Fruit fly (Drosophila melanogaster): ENCODE results near the gene kipf.

Gene kipf

dm6 chr3R:7892246-7893000 lies 21.2 kb upstream of the kipf start (continued):
- TF ChIP-seq chif (GFP tag; optimal IDR thresholded peaks at IDR 0.05) (no peak), CG11247 (GFP tag; IDR thresholded peaks at IDR 0.05) (peak; percentile 15; the same call in 1 of the 2 replicates), Rx (GFP tag; IDR thresholded peaks at IDR 0.05) (no peak), E2f2 (GFP tag; IDR thresholded peaks at IDR 0.05) (no peak), grau (tag; optimal IDR thresholded peaks at IDR 0.05) (peak; percentile 31), CG14710 (tag; optimal IDR thresholded peaks at IDR 0.05) (no peak), Aef1 (GFP tag; IDR thresholded peaks at IDR 0.05) (peak; percentile 59), CG7271 (tag; optimal IDR thresholded peaks at IDR 0.05) (no peak), dati (GFP tag; IDR thresholded peaks at IDR 0.05) (no peak), Gug (GFP tag; IDR thresholded peaks at IDR 0.05) (no peak; the same call in 3 of the 4 replicates), CG5180 (GFP tag; optimal IDR thresholded peaks at IDR 0.05) (no peak), p53 (GFP tag; optimal IDR thresholded peaks at IDR 0.05) (no peak), pros (GFP tag; optimal IDR thresholded peaks at IDR 0.05) (no peak), disco-r (GFP tag; optimal IDR thresholded peaks at IDR 0.05) (no peak), CG14014 (GFP tag; IDR thresholded peaks at IDR 0.05) (peak; percentile 42; the same call in 1 of the 2 replicates), CG15269 (tag; optimal IDR thresholded peaks at IDR 0.05) (peak; percentile 24), Hr51 (GFP tag; optimal IDR thresholded peaks at IDR 0.05) (peak in 1 of 2 experiments; percentile 15), gce (GFP tag; IDR thresholded peaks at IDR 0.05) (no peak), slou (GFP tag; optimal IDR thresholded peaks at IDR 0.05) (no peak), CG42726 (GFP tag; IDR thresholded peaks at IDR 0.05; ENCODE audit: partially characterized antibody) (no peak), h (optimal IDR thresholded peaks at IDR 0.05) (no peak), CG1529 (GFP tag; optimal IDR thresholded peaks at IDR 0.05) (no peak), Oaz (GFP tag; IDR thresholded peaks at IDR 0.05) (no peak), z (GFP tag; IDR thresholded peaks at IDR 0.05) (no peak), CG1647 (GFP tag; optimal IDR thresholded peaks at IDR 0.05) (no peak), ap (GFP tag; IDR thresholded peaks at IDR 0.05) (no peak), CG10543 (GFP tag; optimal IDR thresholded peaks at IDR 0.05) (peak; percentile 69), org-1 (GFP tag; optimal IDR thresholded peaks at IDR 0.05) (no peak), MTF-1 (GFP tag; optimal IDR thresholded peaks at IDR 0.05; ENCODE audit: borderline replicate concordance) (no peak), nmo (GFP tag; optimal IDR thresholded peaks at IDR 0.05) (no peak), pho (GFP tag; optimal IDR thresholded peaks at IDR 0.05) (no peak), lmd (GFP tag; IDR thresholded peaks at IDR 0.05) (peak; percentile 76; the same call in 1 of the 2 replicates), CG13296 (GFP tag; optimal IDR thresholded peaks at IDR 0.05) (peak; percentile 43), CG2889 (GFP tag; IDR thresholded peaks at IDR 0.05) (no peak), CG12219 (GFP tag; optimal IDR thresholded peaks at IDR 0.05) (no peak), CG16813 (GFP tag; IDR thresholded peaks at IDR 0.05; ENCODE audit: partially characterized antibody) (no peak), Adf1 (GFP tag; IDR thresholded peaks at IDR 0.05) (no peak; the same call in 1 of the 2 replicates), grn (GFP tag; optimal IDR thresholded peaks at IDR 0.05) (no peak), CG6272 (GFP tag; IDR thresholded peaks at IDR 0.05) (no peak), Blimp-1 (GFP tag; optimal IDR thresholded peaks at IDR 0.05) (no peak), Hr78 (GFP tag; optimal IDR thresholded peaks at IDR 0.05) (no peak), Usf (GFP tag; optimal IDR thresholded peaks at IDR 0.05) (no peak), CG2116 (GFP tag; optimal IDR thresholded peaks at IDR 0.05) (no peak), knrl (GFP tag; IDR thresholded peaks at IDR 0.05; ENCODE audit: partially characterized antibody) (no peak), CG11456 (GFP tag; IDR thresholded peaks at IDR 0.05) (peak; percentile 66), stc (GFP tag; IDR thresholded peaks at IDR 0.05) (peak; percentile 44; the same call in 1 of the 2 replicates), ken (GFP tag; IDR thresholded peaks at IDR 0.05) (no peak), gcm (GFP tag; optimal IDR thresholded peaks at IDR 0.05) (peak; percentile 23), MBD-R2 (GFP tag; IDR thresholded peaks at IDR 0.05) (peak; percentile 50; the same call in 1 of the 2 replicates), tio (GFP tag; optimal IDR thresholded peaks at IDR 0.05) (no peak)
